Fruit fly (Drosophila melanogaster): Measurements from ENCODE around the gene Cyt-c-p.

The Cyt-c-p gene

dm6 chr2L:16682203-16682602 is 37.5 kb upstream of the Cyt-c-p start, which contains the start of gene CG33552:
Gene CG33552, plus strand, starts transcription at chr2L:16682503.
- TF ChIP-seq CG17806 (tag; optimal IDR thresholded peaks at IDR 0.05) (no peak), CG34367 (tag; optimal IDR thresholded peaks at IDR 0.05) (no peak), Snoo (tag; optimal IDR thresholded peaks at IDR 0.05) (no peak)

dm6 chr2L:16683958-16684877 is 35.5 kb upstream of the Cyt-c-p start, which contains the start of gene CG31807:
Gene CG31807, minus strand, starts transcription at chr2L:16684008.
- TF ChIP-seq Snoo (tag; optimal IDR thresholded peaks at IDR 0.05) (peak; percentile 91), Ets98B (GFP tag; IDR thresholded peaks at IDR 0.05) (peak; percentile 78; the same call in 1 of the 2 replicates), CG13204 (GFP tag; optimal IDR thresholded peaks at IDR 0.05) (peak; percentile 92), CG9948 (tag; optimal IDR thresholded peaks at IDR 0.05) (peak; percentile 97), CG8301 (tag; optimal IDR thresholded peaks at IDR 0.05) (peak; percentile 96), CG10348 (GFP tag; IDR thresholded peaks at IDR 0.05) (no peak), D1 (tag; optimal IDR thresholded peaks at IDR 0.05) (peak; percentile 92), Pif1B (GFP tag; optimal IDR thresholded peaks at IDR 0.05) (peak; percentile 98), CG4496 (GFP tag; IDR thresholded peaks at IDR 0.05) (peak; percentile 86; the same call in 2 of the 3 replicates), EcR (GFP tag; optimal IDR thresholded peaks at IDR 0.05) (no peak), CG32121 (GFP tag; IDR thresholded peaks at IDR 0.05) (peak; percentile 74), CG12605 (GFP tag; IDR thresholded peaks at IDR 0.05) (peak; percentile 87), fd96Ca (GFP tag; IDR thresholded peaks at IDR 0.05) (no peak; the same call in none of the 3 replicates), gl (tag; optimal IDR thresholded peaks at IDR 0.05) (peak; percentile 90), Pif1A (GFP tag; optimal IDR thresholded peaks at IDR 0.05) (peak; percentile 98), CG14655 (GFP tag; optimal IDR thresholded peaks at IDR 0.05) (peak; percentile 96), CG17806 (tag; optimal IDR thresholded peaks at IDR 0.05) (peak; percentile 92), CG15710 (tag; optimal IDR thresholded peaks at IDR 0.05) (peak; percentile 97), rn (GFP tag; IDR thresholded peaks at IDR 0.05) (peak; percentile 49), CG8159 (tag; optimal IDR thresholded peaks at IDR 0.05) (peak; percentile 100), CG34367 (tag; optimal IDR thresholded peaks at IDR 0.05) (peak; percentile 96)

dm6 chr2L:16684908-16685611 is 34.7 kb upstream of the Cyt-c-p start:
- TF ChIP-seq CG17806 (tag; optimal IDR thresholded peaks at IDR 0.05) (peak; percentile 81), rn (GFP tag; IDR thresholded peaks at IDR 0.05) (no peak), EcR (GFP tag; optimal IDR thresholded peaks at IDR 0.05) (peak; percentile 93), CG8301 (tag; optimal IDR thresholded peaks at IDR 0.05) (peak; percentile 84), fd96Ca (GFP tag; IDR thresholded peaks at IDR 0.05) (peak; percentile 37; the same call in 1 of the 3 replicates), CG34367 (tag; optimal IDR thresholded peaks at IDR 0.05) (peak; percentile 76), CG15710 (tag; optimal IDR thresholded peaks at IDR 0.05) (peak; percentile 86), Ets98B (GFP tag; IDR thresholded peaks at IDR 0.05) (peak; percentile 30; the same call in 1 of the 2 replicates), CG32121 (GFP tag; IDR thresholded peaks at IDR 0.05) (no peak; the same call in 1 of the 2 replicates), Snoo (tag; optimal IDR thresholded peaks at IDR 0.05) (peak; percentile 65), CG13204 (GFP tag; optimal IDR thresholded peaks at IDR 0.05) (peak; percentile 61), gl (tag; optimal IDR thresholded peaks at IDR 0.05) (no peak), Pif1A (GFP tag; optimal IDR thresholded peaks at IDR 0.05) (no peak), CG12605 (GFP tag; IDR thresholded peaks at IDR 0.05) (peak; percentile 6; the same call in 1 of the 2 replicates), Pif1B (GFP tag; optimal IDR thresholded peaks at IDR 0.05) (peak; percentile 35), CG4496 (GFP tag; IDR thresholded peaks at IDR 0.05) (peak; percentile 35; the same call in 1 of the 3 replicates), CG10348 (GFP tag; IDR thresholded peaks at IDR 0.05) (no peak), D1 (tag; optimal IDR thresholded peaks at IDR 0.05) (peak; percentile 79), CG9948 (tag; optimal IDR thresholded peaks at IDR 0.05) (peak; percentile 89), CG8159 (tag; optimal IDR thresholded peaks at IDR 0.05) (peak; percentile 83), CG14655 (GFP tag; optimal IDR thresholded peaks at IDR 0.05) (peak; percentile 84)

- TF ChIP-seq rn (GFP tag; IDR thresholded peaks at IDR 0.05) (no peak), CG17806 (tag; optimal IDR thresholded peaks at IDR 0.05) (no peak), CG13204 (GFP tag; optimal IDR thresholded peaks at IDR 0.05) (no peak), fd96Ca (GFP tag; IDR thresholded peaks at IDR 0.05) (no peak), CG10348 (GFP tag; IDR thresholded peaks at IDR 0.05) (no peak), CG8159 (tag; optimal IDR thresholded peaks at IDR 0.05) (no peak), Snoo (tag; optimal IDR thresholded peaks at IDR 0.05) (no peak), CG9948 (tag; optimal IDR thresholded peaks at IDR 0.05) (no peak), CG34367 (tag; optimal IDR thresholded peaks at IDR 0.05) (no peak), CG12605 (GFP tag; IDR thresholded peaks at IDR 0.05) (no peak), gl (tag; optimal IDR thresholded peaks at IDR 0.05) (no peak), Pif1A (GFP tag; optimal IDR thresholded peaks at IDR 0.05) (no peak), Pif1B (GFP tag; optimal IDR thresholded peaks at IDR 0.05) (no peak), CG15710 (tag; optimal IDR thresholded peaks at IDR 0.05) (no peak), CG8301 (tag; optimal IDR thresholded peaks at IDR 0.05) (no peak)
These were observed 34.2 kb upstream of the Cyt-c-p start for dm6 chr2L:16685612-16685912.

- TF ChIP-seq CG13204 (GFP tag; optimal IDR thresholded peaks at IDR 0.05): peak; percentile 80
- TF ChIP-seq CG14655 (GFP tag; optimal IDR thresholded peaks at IDR 0.05): peak; percentile 63
- peak; percentile 65 for TF ChIP-seq CG8159 (tag; optimal IDR thresholded peaks at IDR 0.05)
- TF ChIP-seq Pif1B (GFP tag; optimal IDR thresholded peaks at IDR 0.05): peak; percentile 57
- TF ChIP-seq CG12605 (GFP tag; IDR thresholded peaks at IDR 0.05): peak; percentile 87
- peak; percentile 68 for TF ChIP-seq CG34367 (tag; optimal IDR thresholded peaks at IDR 0.05)
- peak; percentile 35; the same call in 1 of the 2 replicates for TF ChIP-seq CG32121 (GFP tag; IDR thresholded peaks at IDR 0.05)
- peak; percentile 71 for TF ChIP-seq EcR (GFP tag; optimal IDR thresholded peaks at IDR 0.05)
- TF ChIP-seq fd96Ca (GFP tag; IDR thresholded peaks at IDR 0.05): peak; percentile 56; the same call in 2 of the 3 replicates
- peak; percentile 59; the same call in 1 of the 2 replicates for TF ChIP-seq rn (GFP tag; IDR thresholded peaks at IDR 0.05)
- peak; percentile 32 for TF ChIP-seq CG9948 (tag; optimal IDR thresholded peaks at IDR 0.05)
- TF ChIP-seq CG15710 (tag; optimal IDR thresholded peaks at IDR 0.05): peak; percentile 58
- TF ChIP-seq Ets98B (GFP tag; IDR thresholded peaks at IDR 0.05): peak; percentile 70
- TF ChIP-seq CG17806 (tag; optimal IDR thresholded peaks at IDR 0.05): peak; percentile 55
- peak; percentile 85 for TF ChIP-seq CG4496 (GFP tag; IDR thresholded peaks at IDR 0.05)
- TF ChIP-seq Pif1A (GFP tag; optimal IDR thresholded peaks at IDR 0.05): peak; percentile 64
- TF ChIP-seq CG10348 (GFP tag; IDR thresholded peaks at IDR 0.05): no peak
- TF ChIP-seq CG8301 (tag; optimal IDR thresholded peaks at IDR 0.05): peak; percentile 52
- TF ChIP-seq D1 (tag; optimal IDR thresholded peaks at IDR 0.05): peak; percentile 69
- peak; percentile 60 for TF ChIP-seq Snoo (tag; optimal IDR thresholded peaks at IDR 0.05)
- TF ChIP-seq gl (tag; optimal IDR thresholded peaks at IDR 0.05): peak; percentile 79
These were observed 33.2 kb upstream of the Cyt-c-p start for dm6 chr2L:16686412-16687043.
